Worm (Caenorhabditis elegans) whole organism, mixed stage, embryonic: ENCODE results near the gene pfkb-1.2.

Experiments used
- M03D4.4 ChIP-seq: sonication (generic microtip); optimal IDR thresholded peaks from 2 replicates; lab custom pipeline; 2017; ENCODE audit warnings: mild to moderate bottlenecking, missing genetic modification characterization, missing compliant biosample characterization
- blmp-1 ChIP-seq: fragments of 150-350 bp; optimal IDR thresholded peaks from 2 replicates; lab custom pipeline; 2014; ENCODE audit warnings: missing biosample characterization, missing genetic modification characterization
- ceh-83 ChIP-seq: fragments of 200-800 bp; sonication (Bioruptor generic); optimal IDR thresholded peaks from 2 replicates; lab custom pipeline; 2018; ENCODE audit warnings: mild to moderate bottlenecking, missing genetic modification characterization, missing compliant biosample characterization
- ces-1 ChIP-seq: fragments of 150-350 bp; optimal IDR thresholded peaks from 2 replicates; lab custom pipeline; 2014; ENCODE audit warnings: missing biosample characterization, missing genetic modification reagents, missing genetic modification characterization
- elt-3 ChIP-seq: fragments of 150-350 bp; optimal IDR thresholded peaks from 2 replicates; lab custom pipeline; 2014; ENCODE audit warnings: missing biosample characterization, missing genetic modification characterization
- lin-13 ChIP-seq: fragments of 150-350 bp; optimal IDR thresholded peaks from 2 replicates; lab custom pipeline; 2014; ENCODE audit warnings: missing biosample characterization, missing genetic modification characterization
- nhr-2 ChIP-seq: fragments of 150-350 bp; optimal IDR thresholded peaks from 2 replicates; lab custom pipeline; 2014; ENCODE audit warnings: missing biosample characterization, missing genetic modification characterization
- nhr-28 ChIP-seq: fragments of 150-350 bp; optimal IDR thresholded peaks from 2 replicates; lab custom pipeline; 2014; ENCODE audit warnings: missing biosample characterization, missing genetic modification characterization
- nhr-76 ChIP-seq: sonication (generic microtip); optimal IDR thresholded peaks from 2 replicates; lab custom pipeline; 2017; ENCODE audit warnings: missing biosample characterization, missing genetic modification characterization
- snpc-4 ChIP-seq: fragments of 150-350 bp; optimal IDR thresholded peaks from 2 replicates; lab custom pipeline; 2014; ENCODE audit warnings: missing biosample characterization, missing genetic modification characterization
- unc-62 ChIP-seq: fragments of 150-350 bp; optimal IDR thresholded peaks from 2 replicates; lab custom pipeline; 2014; ENCODE audit warnings: missing biosample characterization, missing genetic modification reagents, missing genetic modification characterization
- zip-8 ChIP-seq: fragments of 150-350 bp; optimal IDR thresholded peaks from 2 replicates; lab custom pipeline; 2014; ENCODE audit warnings: missing biosample characterization, missing genetic modification characterization
- ztf-11 ChIP-seq: fragments of 150-350 bp; optimal IDR thresholded peaks from 2 replicates; lab custom pipeline; 2014; ENCODE audit warnings: missing biosample characterization, missing genetic modification characterization

DNA sequence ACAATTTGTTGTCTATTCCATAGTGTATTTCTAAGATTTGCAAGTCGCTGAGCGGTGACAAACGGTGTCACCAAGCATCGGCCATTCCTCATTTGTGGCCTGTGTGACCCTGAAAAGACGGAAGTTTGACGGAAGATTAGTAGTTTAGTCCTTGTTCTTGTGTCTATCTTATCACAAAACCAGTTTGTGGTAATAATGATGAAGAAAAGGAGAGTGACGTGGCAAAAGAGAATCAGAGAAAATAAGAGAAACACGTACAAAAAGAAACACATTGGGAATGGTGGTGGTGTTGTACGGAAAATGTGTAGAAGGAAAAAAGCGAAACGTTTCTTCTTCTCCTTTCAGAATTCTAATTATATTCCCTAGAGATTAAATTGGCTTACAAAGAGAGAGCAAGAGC is 2.6 kb upstream of the pfkb-1.2 start, which contains the start of gene mcu-1:
- no peak for TF ChIP-seq unc-62 (GFP tag; lab: Kevin White, UChicago)
- TF ChIP-seq ztf-11: no peak
- TF ChIP-seq elt-3 (tag; lab: Kevin White, UChicago): no peak
- no peak for TF ChIP-seq M03D4.4 (tag; lab: Kevin White, UChicago)
- TF ChIP-seq lin-13 (tag; lab: Kevin White, UChicago): no peak
- no peak for TF ChIP-seq snpc-4 (tag; lab: Kevin White, UChicago)
- TF ChIP-seq ceh-83 (GFP tag; lab: Kevin White, UChicago): no peak
- no peak for TF ChIP-seq zip-8 (tag; lab: Kevin White, UChicago)
- TF ChIP-seq ces-1 (GFP tag; lab: Kevin White, UChicago): peak; percentile 18
- no peak for TF ChIP-seq nhr-2 (tag; lab: Kevin White, UChicago)
- no peak for TF ChIP-seq nhr-76 (tag; lab: Kevin White, UChicago)
- TF ChIP-seq nhr-28: no peak
- TF ChIP-seq blmp-1 (tag; lab: Kevin White, UChicago): no peak
